Worm (Caenorhabditis elegans) whole organism, mixed stage, embryonic: ENCODE measurements around the gene ZK1248.15.

ENCODE experiments used
- M03D4.4 ChIP-seq: sonication (generic microtip); optimal IDR thresholded peaks from 2 replicates; lab custom pipeline; 2017; ENCODE audit warnings: mild to moderate bottlenecking, missing genetic modification characterization, missing compliant biosample characterization
- bed-3 ChIP-seq: fragments of 200-800 bp; sonication (Bioruptor generic); optimal IDR thresholded peaks from 3 replicates; lab custom pipeline; 2018; ENCODE audit warnings: mild to moderate bottlenecking, missing genetic modification characterization, moderate library complexity, missing compliant biosample characterization
- ceh-39 ChIP-seq: fragments of 150-350 bp; optimal IDR thresholded peaks from 2 replicates; lab custom pipeline; 2014; ENCODE audit warnings: missing biosample characterization, missing genetic modification characterization
- ceh-43 ChIP-seq: fragments of 200-800 bp; sonication (Bioruptor generic); optimal IDR thresholded peaks from 2 replicates; lab custom pipeline; 2018; ENCODE audit warnings: mild to moderate bottlenecking, missing genetic modification characterization, moderate library complexity, missing compliant biosample characterization
- ceh-83 ChIP-seq: fragments of 200-800 bp; sonication (Bioruptor generic); optimal IDR thresholded peaks from 2 replicates; lab custom pipeline; 2018; ENCODE audit warnings: mild to moderate bottlenecking, missing genetic modification characterization, missing compliant biosample characterization
- ces-1 ChIP-seq: fragments of 150-350 bp; optimal IDR thresholded peaks from 2 replicates; lab custom pipeline; 2014; ENCODE audit warnings: missing biosample characterization, missing genetic modification reagents, missing genetic modification characterization
- cnd-1 ChIP-seq: fragments of 200-800 bp; sonication (Bioruptor generic); optimal IDR thresholded peaks from 2 replicates; lab custom pipeline; 2018; ENCODE audit warnings: mild to moderate bottlenecking, missing genetic modification characterization, missing compliant biosample characterization
- drap-1 ChIP-seq: fragments of 200-800 bp; sonication (Bioruptor generic); optimal IDR thresholded peaks from 3 replicates; lab custom pipeline; 2018; ENCODE audit warnings: mild to moderate bottlenecking, missing genetic modification characterization, missing compliant biosample characterization
- elt-3 ChIP-seq: fragments of 150-350 bp; optimal IDR thresholded peaks from 2 replicates; lab custom pipeline; 2014; ENCODE audit warnings: missing biosample characterization, missing genetic modification characterization
- flh-1 ChIP-seq: fragments of 200-800 bp; sonication (Bioruptor generic); optimal IDR thresholded peaks from 2 replicates; lab custom pipeline; 2018; ENCODE audit warnings: mild to moderate bottlenecking, missing genetic modification characterization, moderate library complexity, missing compliant biosample characterization
- ham-2 ChIP-seq: fragments of 200-800 bp; sonication (Bioruptor generic); optimal IDR thresholded peaks from 2 replicates; lab custom pipeline; 2018; ENCODE audit warnings: mild to moderate bottlenecking, missing genetic modification characterization, missing compliant biosample characterization
- hlh-1 ChIP-seq: fragments of 150-350 bp; optimal IDR thresholded peaks from 2 replicates; lab custom pipeline; 2014; ENCODE audit warnings: missing biosample characterization, missing genetic modification reagents, missing genetic modification characterization
- lin-13 ChIP-seq: fragments of 150-350 bp; optimal IDR thresholded peaks from 2 replicates; lab custom pipeline; 2014; ENCODE audit warnings: missing biosample characterization, missing genetic modification characterization
- lin-32 ChIP-seq: fragments of 200-800 bp; sonication (Bioruptor generic); optimal IDR thresholded peaks from 2 replicates; lab custom pipeline; 2018; ENCODE audit warnings: mild to moderate bottlenecking, missing genetic modification characterization, missing compliant biosample characterization
- lsy-2 ChIP-seq: fragments of 150-350 bp; optimal IDR thresholded peaks from 2 replicates; lab custom pipeline; 2014; ENCODE audit warnings: missing biosample characterization, missing genetic modification characterization
- mab-5 ChIP-seq: fragments of 150-350 bp; optimal IDR thresholded peaks from 2 replicates; lab custom pipeline; 2014; ENCODE audit warnings: missing biosample characterization, missing genetic modification characterization
- mep-1 ChIP-seq: fragments of 150-350 bp; optimal IDR thresholded peaks from 2 replicates; lab custom pipeline; 2017; ENCODE audit warnings: missing biosample characterization, missing genetic modification reagents, missing genetic modification characterization, inconsistent platforms
- mls-2 ChIP-seq: sonication (generic microtip); optimal IDR thresholded peaks from 2 replicates; lab custom pipeline; 2016; ENCODE audit warnings: mild to moderate bottlenecking, missing genetic modification characterization, moderate library complexity, missing compliant biosample characterization
- nhr-237 ChIP-seq: fragments of 150-350 bp; optimal IDR thresholded peaks from 2 replicates; lab custom pipeline; 2014; ENCODE audit warnings: missing biosample characterization, missing genetic modification characterization
- nhr-28 ChIP-seq: fragments of 150-350 bp; optimal IDR thresholded peaks from 2 replicates; lab custom pipeline; 2014; ENCODE audit warnings: missing biosample characterization, missing genetic modification characterization
- nhr-76 ChIP-seq: sonication (generic microtip); optimal IDR thresholded peaks from 2 replicates; lab custom pipeline; 2017; ENCODE audit warnings: missing biosample characterization, missing genetic modification characterization
- pha-4 ChIP-seq: fragments of 150-350 bp; optimal IDR thresholded peaks from 2 replicates; lab custom pipeline; 2018; ENCODE audit warnings: missing biosample characterization, missing genetic modification reagents, missing genetic modification characterization
- sem-2 ChIP-seq: fragments of 200-800 bp; sonication (Bioruptor generic); optimal IDR thresholded peaks from 2 replicates; lab custom pipeline; 2018; ENCODE audit warnings: mild to moderate bottlenecking, missing genetic modification characterization, missing compliant biosample characterization
- snpc-4 ChIP-seq: fragments of 150-350 bp; optimal IDR thresholded peaks from 2 replicates; lab custom pipeline; 2014; ENCODE audit warnings: missing biosample characterization, missing genetic modification characterization
- tbx-8 ChIP-seq: fragments of 200-800 bp; sonication (Bioruptor generic); optimal IDR thresholded peaks from 2 replicates; lab custom pipeline; 2018; ENCODE audit warnings: mild to moderate bottlenecking, missing genetic modification characterization, moderate library complexity, missing compliant biosample characterization
- unc-120 ChIP-seq: sonication (generic microtip); optimal IDR thresholded peaks from 2 replicates; lab custom pipeline; 2017; ENCODE audit warnings: missing genetic modification characterization, missing compliant biosample characterization; ENCODE audit not compliant: poor library complexity, severe bottlenecking
- unc-62 ChIP-seq: fragments of 150-350 bp; optimal IDR thresholded peaks from 2 replicates; lab custom pipeline; 2014; ENCODE audit warnings: missing biosample characterization, missing genetic modification reagents, missing genetic modification characterization
- zip-8 ChIP-seq: fragments of 150-350 bp; optimal IDR thresholded peaks from 2 replicates; lab custom pipeline; 2014; ENCODE audit warnings: missing biosample characterization, missing genetic modification characterization
- ztf-11 ChIP-seq: fragments of 150-350 bp; optimal IDR thresholded peaks from 2 replicates; lab custom pipeline; 2014; ENCODE audit warnings: missing biosample characterization, missing genetic modification characterization

The ZK1248.15 gene

DNA sequence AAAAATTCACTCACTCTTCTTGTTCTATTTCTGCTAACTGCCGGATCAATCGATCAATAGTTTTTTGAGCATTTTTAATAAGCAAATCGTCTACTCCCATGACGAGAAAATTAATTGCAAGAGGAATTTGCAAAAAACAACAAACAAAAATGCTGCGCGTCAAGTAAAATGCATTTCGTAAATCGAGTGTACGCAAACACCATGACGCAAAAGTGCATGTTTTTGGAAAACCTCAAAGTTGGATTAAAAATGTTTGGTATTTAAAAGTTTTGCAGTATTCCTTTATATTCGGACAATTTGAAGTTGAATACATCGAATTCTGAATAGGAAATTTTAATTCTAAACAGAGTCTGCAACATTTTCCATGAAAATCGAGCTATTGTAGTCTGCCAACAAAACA is 874 bp upstream of the ZK1248.15 start, which contains the start of gene ZK1248.19:
ZK1248.19 (minus strand) TSS at position 188 of the 400 bp plus-strand sequence.
- TF ChIP-seq sem-2 (GFP tag; lab: Kevin White, UChicago) (no peak), ceh-43 (no peak), pha-4 (tag; lab: Kevin White, UChicago) (no peak), ces-1 (GFP tag; lab: Kevin White, UChicago) (peak; percentile 41), mls-2 (no peak), mep-1 (no peak), nhr-237 (tag; lab: Kevin White, UChicago) (peak; percentile 7), lin-13 (tag; lab: Kevin White, UChicago) (no peak), hlh-1 (tag; lab: Kevin White, UChicago) (peak; percentile 16), mab-5 (tag; lab: Kevin White, UChicago) (no peak)

DNA sequence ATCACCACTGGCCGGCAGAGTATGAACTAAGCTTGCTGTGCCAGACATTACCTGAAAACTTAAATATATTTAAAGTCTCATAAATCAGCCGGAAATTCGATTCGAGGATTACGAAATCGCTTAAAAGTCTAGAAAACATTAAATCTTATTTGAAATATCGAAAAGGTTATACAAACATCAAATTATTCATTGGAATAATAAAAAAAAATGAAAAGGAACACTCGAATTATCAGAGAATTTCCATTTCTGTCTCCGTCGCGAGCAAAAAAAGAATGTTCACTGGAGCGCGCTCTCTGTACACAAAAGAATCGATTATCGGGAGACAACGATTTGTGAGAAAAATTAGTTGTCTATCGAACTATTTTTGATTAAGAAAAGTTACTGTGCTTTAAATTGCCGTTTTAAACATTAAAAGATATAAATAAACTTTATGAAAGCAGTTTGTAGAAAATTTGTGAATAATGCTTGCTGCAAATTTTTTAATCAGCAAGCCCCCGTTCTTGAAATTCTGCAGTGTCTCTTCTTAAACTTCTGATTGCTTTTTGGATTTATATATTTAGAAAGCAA is 2.1 kb downstream of the ZK1248.15 start, which contains the start of gene fzo-1:
fzo-1 (minus strand) TSS at position 51 of the 567 bp plus-strand sequence.
- TF ChIP-seq M03D4.4: no peak
- peak; percentile 82 for TF ChIP-seq ces-1 (GFP tag; lab: Kevin White, UChicago)
- TF ChIP-seq lin-32: no peak
- TF ChIP-seq bed-3 (GFP tag; lab: Kevin White, UChicago): peak; percentile 19
- TF ChIP-seq ceh-83 (GFP tag; lab: Kevin White, UChicago): peak; percentile 59
- TF ChIP-seq ceh-43: no peak
- peak; percentile 32 for TF ChIP-seq lsy-2 (tag; lab: Kevin White, UChicago)
- no peak for TF ChIP-seq flh-1 (GFP tag; lab: Kevin White, UChicago)
- TF ChIP-seq cnd-1 (tag; lab: Kevin White, UChicago): peak; percentile 32
- peak; percentile 20 for TF ChIP-seq ceh-39
- peak; percentile 38 for TF ChIP-seq nhr-237 (tag; lab: Kevin White, UChicago)
- no peak for TF ChIP-seq lin-13 (tag; lab: Kevin White, UChicago)
- no peak for TF ChIP-seq mab-5 (tag; lab: Kevin White, UChicago)
- TF ChIP-seq mls-2: no peak
- peak; percentile 34 for TF ChIP-seq unc-120

DNA sequence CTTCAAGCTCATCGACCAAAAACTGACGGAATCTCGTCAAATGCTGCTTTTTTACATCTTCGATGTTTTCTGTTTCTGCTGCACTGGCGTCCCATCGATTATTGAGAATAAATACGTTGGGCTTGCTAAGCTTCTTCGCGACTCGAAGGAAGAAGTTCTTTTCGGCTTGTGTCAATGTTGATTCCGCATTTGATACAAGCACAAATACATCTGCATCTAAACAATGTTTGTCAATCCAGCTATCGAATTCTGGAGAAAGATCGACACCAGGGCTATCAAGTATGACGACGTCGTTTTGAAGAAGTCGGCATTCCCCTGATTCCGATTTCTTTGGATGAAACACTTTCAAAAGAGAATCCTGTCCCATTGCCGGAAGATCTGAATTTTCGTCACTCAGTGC is 3.2 kb downstream of the ZK1248.15 start:
- no peak for TF ChIP-seq unc-62 (GFP tag; lab: Kevin White, UChicago)

DNA sequence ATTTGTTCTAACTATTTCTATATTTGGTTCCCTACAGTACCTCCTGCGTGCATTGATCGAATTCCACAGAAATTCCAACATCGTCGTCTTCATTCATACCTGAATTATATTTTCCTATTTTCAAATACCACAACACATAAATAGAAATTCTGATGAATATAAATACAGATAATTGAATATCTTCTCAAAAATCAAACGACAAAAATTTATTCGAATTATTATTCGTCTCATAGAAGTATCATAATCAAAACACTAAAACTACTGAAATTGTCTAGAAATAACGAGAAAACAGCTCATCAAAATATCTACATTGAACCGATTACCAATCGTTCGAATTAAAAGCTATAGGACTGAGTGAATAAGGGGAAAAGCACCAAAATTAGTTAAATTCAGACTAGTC is 5.2 kb downstream of the ZK1248.15 start, which contains the start of gene gtap-1:
gtap-1 (minus strand) TSS at position 101 of the 400 bp plus-strand sequence.
- TF ChIP-seq drap-1 (GFP tag; lab: Kevin White, UChicago) (no peak), unc-120 (no peak), ceh-39 (no peak), flh-1 (GFP tag; lab: Kevin White, UChicago) (no peak), ham-2 (GFP tag; lab: Kevin White, UChicago) (no peak), pha-4 (tag; lab: Kevin White, UChicago) (no peak), nhr-28 (tag; lab: Kevin White, UChicago) (no peak), ztf-11 (tag; lab: Kevin White, UChicago) (no peak), tbx-8 (GFP tag; lab: Kevin White, UChicago) (no peak), unc-62 (GFP tag; lab: Kevin White, UChicago) (no peak), snpc-4 (tag; lab: Kevin White, UChicago) (no peak), ces-1 (GFP tag; lab: Kevin White, UChicago) (no peak), bed-3 (GFP tag; lab: Kevin White, UChicago) (no peak), mls-2 (no peak), nhr-76 (tag; lab: Kevin White, UChicago) (no peak), nhr-237 (tag; lab: Kevin White, UChicago) (no peak), sem-2 (GFP tag; lab: Kevin White, UChicago) (no peak)

DNA sequence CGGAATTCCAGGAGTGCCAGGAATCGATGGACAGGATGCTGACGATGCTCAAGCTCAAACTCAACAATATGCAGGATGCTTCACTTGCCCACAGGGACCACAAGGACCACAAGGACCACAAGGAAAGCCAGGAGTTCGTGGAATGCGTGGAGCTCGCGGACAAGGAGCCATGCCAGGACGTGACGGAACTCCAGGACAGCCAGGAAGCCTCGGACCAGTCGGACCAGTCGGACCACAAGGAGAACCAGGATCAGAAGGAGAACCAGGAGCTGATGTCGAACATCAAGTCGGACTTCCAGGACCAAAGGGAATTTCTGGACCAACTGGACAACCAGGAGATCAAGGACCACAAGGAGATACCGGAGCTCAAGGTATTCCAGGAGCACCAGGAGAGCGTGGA is 7.0 kb downstream of the ZK1248.15 start:
- no peak for TF ChIP-seq drap-1 (GFP tag; lab: Kevin White, UChicago)

DNA sequence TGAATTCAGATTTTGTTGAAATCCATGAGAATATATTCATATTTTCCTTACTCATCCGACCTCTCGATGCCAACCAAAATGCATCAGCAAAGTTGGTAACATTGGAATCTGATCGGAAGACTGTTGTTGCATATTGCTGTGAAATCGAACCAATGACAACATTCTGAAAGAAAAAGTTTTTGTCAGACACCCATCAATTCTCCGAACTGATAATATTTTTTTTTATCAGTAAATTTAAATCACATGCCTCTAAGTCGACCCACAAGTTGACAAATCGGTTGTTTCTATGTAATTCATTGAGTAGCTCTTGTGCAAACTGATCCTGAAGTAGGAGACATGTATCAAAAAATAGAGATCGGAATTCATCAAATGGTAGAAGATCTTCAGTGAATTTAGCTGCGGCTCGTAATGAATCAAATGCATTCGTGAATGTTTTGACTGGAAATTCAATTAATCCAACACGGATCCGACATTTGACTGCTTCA is 8.4 kb downstream of the ZK1248.15 start, which contains the start of gene col-74:
col-74 (plus strand) TSS at position 435 of the 485 bp plus-strand sequence.
- no peak for TF ChIP-seq pha-4 (tag; lab: Kevin White, UChicago)
- TF ChIP-seq zip-8: no peak
- TF ChIP-seq lin-32: no peak
- TF ChIP-seq mab-5 (tag; lab: Kevin White, UChicago): no peak
- no peak for TF ChIP-seq mep-1
- no peak for TF ChIP-seq flh-1 (GFP tag; lab: Kevin White, UChicago)
- no peak for TF ChIP-seq M03D4.4
- no peak for TF ChIP-seq ham-2 (GFP tag; lab: Kevin White, UChicago)
- no peak for TF ChIP-seq elt-3 (tag; lab: Kevin White, UChicago)
- TF ChIP-seq cnd-1 (tag; lab: Kevin White, UChicago): no peak
